Worm (Caenorhabditis elegans) whole organism, L4 larva: ENCODE results near the gene swp-1.

Experiments used
- F44E2.7 ChIP-seq: fragments of 200-800 bp; sonication (Bioruptor generic); IDR thresholded peaks from 2 replicates; pipeline ENCODE4 v2.1.2; 2022; ENCODE audit warnings: missing genetic modification characterization, missing compliant biosample characterization
- T20F7.1 ChIP-seq: fragments of 200-800 bp; sonication (Bioruptor generic); optimal IDR thresholded peaks from 2 replicates; lab custom pipeline; 2018; ENCODE audit warnings: mild to moderate bottlenecking, missing genetic modification characterization, missing compliant biosample characterization
- Y48G9A.11 ChIP-seq: fragments of 200-800 bp; sonication (Bioruptor generic); IDR thresholded peaks from 2 replicates; pipeline ENCODE4 v1.3.6; 2022; ENCODE audit warnings: missing genetic modification reagents, missing genetic modification characterization, missing compliant biosample characterization
- ZK337.2 ChIP-seq: fragments of 200-800 bp; sonication (Bioruptor generic); IDR thresholded peaks from 2 replicates; pipeline ENCODE4 v1.3.6; 2022; ENCODE audit warnings: missing genetic modification reagents, missing genetic modification characterization, missing compliant biosample characterization
- aha-1 ChIP-seq: fragments of 150-350 bp; peaks from one replicate; lab custom pipeline; 2014; ENCODE audit warnings: missing biosample characterization, missing genetic modification characterization
- ama-1 ChIP-seq: fragments of 150-350 bp; optimal IDR thresholded peaks from 2 replicates; lab custom pipeline; 2014; ENCODE audit warnings: inconsistent platforms, mixed read lengths
- ceh-28 ChIP-seq: fragments of 150-350 bp; optimal IDR thresholded peaks from 2 replicates; lab custom pipeline; 2014; ENCODE audit warnings: missing biosample characterization, missing genetic modification reagents, missing genetic modification characterization
- ces-1 ChIP-seq: fragments of 150-350 bp; sonication (generic microtip); optimal IDR thresholded peaks from 4 replicates; lab custom pipeline; 2014; ENCODE audit warnings: missing biosample characterization, missing genetic modification reagents, missing genetic modification characterization
- daf-16 ChIP-seq, 3 experiments: sonication (generic microtip); optimal IDR thresholded peaks; 2 replicates each; lab custom pipeline; 2016 to 2017; ENCODE audit warnings: missing genetic modification characterization in 3 of 3, missing genetic modification reagents in 3 of 3, mild to moderate bottlenecking in 2 of 3, missing compliant biosample characterization in 2 of 3, missing biosample characterization in 1 of 3, moderate library complexity in 1 of 3
- daf-19 ChIP-seq: fragments of 200-800 bp; sonication (Bioruptor generic); conservative IDR thresholded peaks from 2 replicates; pipeline ENCODE4 v1.3.6; 2022; ENCODE audit warnings: missing genetic modification characterization, missing compliant biosample characterization
- daf-8 ChIP-seq: fragments of 200-800 bp; sonication (Bioruptor generic); IDR thresholded peaks from 2 replicates; pipeline ENCODE4 v1.3.6; 2022; ENCODE audit warnings: missing genetic modification characterization, missing compliant biosample characterization
- dmd-8 ChIP-seq: fragments of 200-800 bp; sonication (Bioruptor generic); IDR thresholded peaks from 2 replicates; pipeline ENCODE4 v1.3.6; 2022; ENCODE audit warnings: missing genetic modification characterization, missing compliant biosample characterization
- dpl-1 ChIP-seq: fragments of 150-350 bp; optimal IDR thresholded peaks from 2 replicates; lab custom pipeline; 2014; ENCODE audit warnings: missing biosample characterization, missing genetic modification reagents, missing genetic modification characterization
- hif-1 ChIP-seq, 2 experiments: sonication (generic microtip); optimal IDR thresholded peaks; 2 replicates each; lab custom pipeline; 2016 to 2017; ENCODE audit warnings: missing compliant biosample characterization in 2 of 2, missing genetic modification characterization in 2 of 2, missing genetic modification reagents in 2 of 2, missing genotype in 2 of 2, mild to moderate bottlenecking in 1 of 2
- hlh-11 ChIP-seq: fragments of 200-800 bp; sonication (Bioruptor generic); optimal IDR thresholded peaks from 2 replicates; lab custom pipeline; 2018; ENCODE audit warnings: mild to moderate bottlenecking, missing genetic modification characterization, missing compliant biosample characterization
- hlh-30 ChIP-seq: sonication (generic microtip); optimal IDR thresholded peaks from 2 replicates; lab custom pipeline; 2017; ENCODE audit warnings: antibody characterized with exemption, mild to moderate bottlenecking, missing genetic modification characterization, missing compliant biosample characterization; ENCODE audit not compliant: insufficient read depth
- hmg-1.1 ChIP-seq: fragments of 200-800 bp; sonication (Bioruptor generic); IDR thresholded peaks from 2 replicates; pipeline ENCODE4 v1.3.6; 2022; ENCODE audit warnings: missing genetic modification reagents, missing genetic modification characterization, missing compliant biosample characterization
- lin-1 ChIP-seq: fragments of 200-800 bp; sonication (Bioruptor generic); IDR thresholded peaks from 2 replicates; pipeline ENCODE4 v1.3.6; 2022; ENCODE audit warnings: missing genetic modification reagents, missing genetic modification characterization, missing compliant biosample characterization
- lin-15B ChIP-seq: fragments of 150-350 bp; sonication (generic microtip); optimal IDR thresholded peaks from 3 replicates; lab custom pipeline; 2014; ENCODE audit warnings: missing biosample characterization, missing genetic modification characterization
- lin-29 ChIP-seq: fragments of 200-800 bp; sonication (Bioruptor generic); IDR thresholded peaks from 2 replicates; pipeline ENCODE4 v1.3.6; 2022; ENCODE audit warnings: missing genetic modification reagents, missing genetic modification characterization, missing compliant biosample characterization
- lin-38 ChIP-seq: fragments of 200-800 bp; sonication (Bioruptor generic); IDR thresholded peaks from 2 replicates; pipeline ENCODE4 v1.3.6; 2022; ENCODE audit warnings: missing genetic modification reagents, missing genetic modification characterization, missing compliant biosample characterization
- lin-39 ChIP-seq: fragments of 150-350 bp; optimal IDR thresholded peaks from 2 replicates; lab custom pipeline; 2014; ENCODE audit warnings: missing biosample characterization, missing genetic modification reagents, missing genetic modification characterization
- madf-5 ChIP-seq, 2 experiments: fragments of 200-800 bp; sonication (Bioruptor generic); IDR thresholded peaks; 2 replicates each; pipeline ENCODE4 v1.3.6; 2022; ENCODE audit warnings: missing compliant biosample characterization in 2 of 2, missing genetic modification characterization in 2 of 2
- madf-9 ChIP-seq: fragments of 200-800 bp; sonication (Bioruptor generic); conservative IDR thresholded peaks from 2 replicates; pipeline ENCODE4 v1.3.6; 2022; ENCODE audit warnings: missing genetic modification reagents, missing genetic modification characterization, missing compliant biosample characterization
- mes-2 ChIP-seq: sonication (generic microtip); optimal IDR thresholded peaks from 2 replicates; lab custom pipeline; 2016; ENCODE audit warnings: missing genotype, mild to moderate bottlenecking, missing genetic modification characterization, missing compliant biosample characterization; ENCODE audit not compliant: poor library complexity, severe bottlenecking
- mxl-2 ChIP-seq: fragments of 200-800 bp; sonication (Bioruptor generic); conservative IDR thresholded peaks from 2 replicates; pipeline ENCODE4 v1.3.6; 2022; ENCODE audit warnings: missing genetic modification reagents, missing genetic modification characterization, missing compliant biosample characterization
- nhr-11 ChIP-seq: fragments of 150-350 bp; optimal IDR thresholded peaks from 2 replicates; lab custom pipeline; 2014; ENCODE audit warnings: missing biosample characterization, missing genetic modification characterization
- nhr-237 ChIP-seq: sonication (generic microtip); optimal IDR thresholded peaks from 2 replicates; lab custom pipeline; 2017; ENCODE audit warnings: missing biosample characterization, missing genetic modification characterization
- nhr-42 ChIP-seq: fragments of 200-800 bp; sonication (Bioruptor generic); IDR thresholded peaks from 2 replicates; pipeline ENCODE4 v1.3.6; 2022; ENCODE audit warnings: missing genetic modification characterization, missing compliant biosample characterization
- nhr-6 ChIP-seq: fragments of 150-350 bp; optimal IDR thresholded peaks from 2 replicates; lab custom pipeline; 2014; ENCODE audit warnings: missing biosample characterization, missing genetic modification characterization
- nhr-77 ChIP-seq: fragments of 150-350 bp; optimal IDR thresholded peaks from 2 replicates; lab custom pipeline; 2014; ENCODE audit warnings: missing biosample characterization, missing genetic modification characterization
- php-3 ChIP-seq: fragments of 200-800 bp; sonication (Bioruptor generic); IDR thresholded peaks from 2 replicates; pipeline ENCODE4 v1.3.6; 2022; ENCODE audit warnings: missing genetic modification reagents, missing genetic modification characterization, missing compliant biosample characterization
- pqm-1 ChIP-seq: sonication (generic microtip); optimal IDR thresholded peaks from 2 replicates; lab custom pipeline; 2017; ENCODE audit warnings: missing biosample characterization, missing genetic modification characterization
- rbr-2 ChIP-seq: sonication (generic microtip); optimal IDR thresholded peaks from 2 replicates; lab custom pipeline; 2016; ENCODE audit warnings: missing genotype, missing genetic modification characterization, missing compliant biosample characterization
- skn-1 ChIP-seq: fragments of 150-350 bp; optimal IDR thresholded peaks from 2 replicates; lab custom pipeline; 2014; ENCODE audit warnings: missing biosample characterization, missing genetic modification characterization
- spr-1 ChIP-seq: sonication (generic microtip); optimal IDR thresholded peaks from 2 replicates; lab custom pipeline; 2016; ENCODE audit warnings: mild to moderate bottlenecking, missing genetic modification characterization, missing compliant biosample characterization
- spr-3 ChIP-seq: fragments of 200-800 bp; sonication (Bioruptor generic); optimal IDR thresholded peaks from 2 replicates; lab custom pipeline; 2018; ENCODE audit warnings: mild to moderate bottlenecking, missing genetic modification characterization, missing compliant biosample characterization
- tag-97 ChIP-seq: fragments of 200-800 bp; sonication (Bioruptor generic); IDR thresholded peaks from 2 replicates; pipeline ENCODE4 v1.3.6; 2022; ENCODE audit warnings: missing genetic modification characterization, missing compliant biosample characterization
- unc-62 ChIP-seq, 3 experiments: fragments of 150-350 bp in 1 of 3; sonication (generic microtip); optimal IDR thresholded peaks in 2 of 3; peaks in 1 of 3; 1 replicate in 1 of 3; 2 replicates in 2 of 3; lab custom pipeline; 2014 to 2017; ENCODE audit warnings: missing biosample characterization in 3 of 3, missing genetic modification characterization in 3 of 3, missing genetic modification reagents in 3 of 3, missing genotype in 1 of 3
- vab-7 ChIP-seq: fragments of 200-800 bp; sonication (Bioruptor generic); IDR thresholded peaks from 2 replicates; pipeline ENCODE4 v1.3.6; 2022; ENCODE audit warnings: missing genetic modification reagents, missing genetic modification characterization, missing compliant biosample characterization
- zfp-2 ChIP-seq: sonication (generic microtip); optimal IDR thresholded peaks from 2 replicates; lab custom pipeline; 2016; ENCODE audit warnings: mild to moderate bottlenecking, missing genetic modification characterization, missing compliant biosample characterization
- zfp-3 ChIP-seq: fragments of 200-800 bp; sonication (Bioruptor generic); conservative IDR thresholded peaks from 2 replicates; pipeline ENCODE4 v1.3.6; 2022; ENCODE audit warnings: missing genetic modification reagents, missing genetic modification characterization, missing compliant biosample characterization
- zip-11 ChIP-seq: fragments of 200-800 bp; sonication (Bioruptor generic); IDR thresholded peaks from 2 replicates; pipeline ENCODE4 v1.3.6; 2022; ENCODE audit warnings: missing genetic modification characterization, missing compliant biosample characterization
- ztf-11 ChIP-seq: fragments of 150-350 bp; optimal IDR thresholded peaks from 2 replicates; lab custom pipeline; 2014; ENCODE audit warnings: missing biosample characterization, missing genetic modification characterization
- ztf-7 ChIP-seq: fragments of 150-350 bp; optimal IDR thresholded peaks from 2 replicates; lab custom pipeline; 2014; ENCODE audit warnings: missing biosample characterization, missing genetic modification characterization

Gene swp-1

ce11 chrIII:5693736-5694135, 11.6 kb downstream of the swp-1 start, which contains the start of gene B0336.13:
B0336.13 (plus strand) TSS chrIII:5694036.
- TF ChIP-seq nhr-237, result no peak
- TF ChIP-seq madf-5 (GFP tag; IDR thresholded peaks at IDR 0.05; lab: Robert Waterston, UW), result no peak
- no peak for TF ChIP-seq zfp-2 (tag; lab: Kevin White, UChicago)

DNA sequence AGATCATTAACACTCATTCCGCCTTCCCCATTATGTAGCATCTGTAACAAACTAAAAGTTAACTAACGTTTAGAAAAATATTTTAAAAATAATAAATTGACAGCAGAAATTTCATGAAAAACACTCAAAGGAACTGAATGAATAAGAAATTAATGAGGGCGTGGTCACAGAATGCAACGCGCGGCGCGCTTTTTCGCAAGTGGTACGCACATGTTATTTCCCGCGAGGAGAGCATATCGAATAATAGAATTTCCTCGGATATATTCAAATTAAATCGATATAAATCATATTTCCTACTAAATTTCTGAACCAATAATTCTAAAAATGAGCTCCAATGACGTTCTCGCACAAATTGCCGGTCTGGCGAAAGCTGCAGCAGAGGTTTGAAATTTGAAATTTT, 12.6 kb downstream of the swp-1 start, which contains the start of the genes abi-1 and arle-14:
Gene abi-1 (minus strand): TSS at position 51 of the 400 bp plus-strand sequence.
Gene arle-14 (plus strand): TSS at position 217 of the 400 bp plus-strand sequence.
- TF ChIP-seq lin-15B, result no peak
- peak; percentile 9 for TF ChIP-seq dpl-1 (GFP tag; lab: Kevin White, UChicago)
- 0 out of 2 replicates have a peak, but pooled peaks have one; percentile 25 for TF ChIP-seq lin-38 (GFP tag; lab: Robert Waterston, UW)
- peak; percentile 17 for TF ChIP-seq hlh-30 (tag; lab: Kevin White, UChicago)
- peak; percentile 71 for TF ChIP-seq mes-2
- no peak for TF ChIP-seq ZK337.2 (GFP tag; lab: Robert Waterston, UW)
- TF ChIP-seq madf-9 (GFP tag; lab: Robert Waterston, UW), result no peak
- TF ChIP-seq dmd-8 (GFP tag; lab: Robert Waterston, UW), result no peak
- TF ChIP-seq madf-5 (GFP tag; IDR thresholded peaks at IDR 0.05; lab: Robert Waterston, UW), result no peak
- no peak for TF ChIP-seq hlh-11
- peak; percentile 12 for TF ChIP-seq nhr-6
- peak; percentile 13 for TF ChIP-seq rbr-2 (tag; lab: Kevin White, UChicago)
- no peak for TF ChIP-seq daf-16 (GFP tag; optimal IDR thresholded peaks at IDR 0.05; lab: Kevin White, UChicago)
- peak; percentile 12 for TF ChIP-seq daf-16 (tag; optimal IDR thresholded peaks at IDR 0.05; lab: Kevin White, UChicago)
- TF ChIP-seq, all 104 proteins: peak for 7

DNA sequence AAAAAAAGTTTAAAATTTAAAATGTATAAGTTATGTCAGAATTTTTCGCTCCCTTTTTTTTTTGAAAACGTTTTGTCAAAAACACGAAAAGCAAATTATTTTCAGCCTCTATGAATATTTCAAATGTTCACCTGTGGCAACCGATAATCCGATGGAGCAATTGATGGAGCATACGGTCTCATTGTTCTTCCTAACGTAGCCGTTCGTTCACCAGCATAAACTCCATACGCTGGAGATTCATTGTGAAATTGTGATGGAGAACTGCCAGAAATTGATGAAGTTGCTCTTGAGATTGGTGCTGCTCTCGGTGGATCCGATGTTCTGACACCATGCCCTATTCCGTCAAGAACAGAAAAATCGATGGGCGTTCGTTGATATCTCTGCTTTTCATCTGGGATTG, 13.5 kb downstream of the swp-1 start:
- TF ChIP-seq vab-7 (GFP tag; lab: Robert Waterston, UW), result no peak
- peak in 1 of 2 experiments; percentile 92 for TF ChIP-seq unc-62 (GFP tag; optimal IDR thresholded peaks at IDR 0.05 in 1 of 2; lab: Kevin White, UChicago)
- no peak for TF ChIP-seq unc-62 (tag; optimal IDR thresholded peaks at IDR 0.05; lab: Kevin White, UChicago)
- TF ChIP-seq F44E2.7 (GFP tag; lab: Robert Waterston, UW), result 0 out of 2 replicates have a peak, but pooled peaks have one; percentile 21

ce11 chrIII:5688246-5688645, 17.1 kb downstream of the swp-1 start:
- no peak for TF ChIP-seq mxl-2 (GFP tag; lab: Robert Waterston, UW)
- TF ChIP-seq daf-19 (GFP tag; lab: Robert Waterston, UW), result no peak
- TF ChIP-seq pqm-1, result no peak
- no peak for TF ChIP-seq ama-1 (lab: Kevin White, UChicago)
- no peak for TF ChIP-seq spr-1 (tag; lab: Kevin White, UChicago)
- no peak for TF ChIP-seq nhr-11 (tag; lab: Kevin White, UChicago)
- TF ChIP-seq aha-1 (tag; lab: Kevin White, UChicago), result peak; percentile 4
- no peak for TF ChIP-seq dmd-8 (GFP tag; lab: Robert Waterston, UW)
- no peak for TF ChIP-seq tag-97
- no peak for TF ChIP-seq lin-1 (GFP tag; lab: Robert Waterston, UW)
- no peak for TF ChIP-seq ces-1 (GFP tag; lab: Kevin White, UChicago)
- no peak for TF ChIP-seq lin-29
- no peak; the same call in 1 of the 2 replicates for TF ChIP-seq lin-38 (GFP tag; lab: Robert Waterston, UW)
- TF ChIP-seq ztf-7 (tag; lab: Kevin White, UChicago), result no peak
- TF ChIP-seq hif-1 (tag; optimal IDR thresholded peaks at IDR 0.05; lab: Kevin White, UChicago), result no peak
- no peak for TF ChIP-seq ceh-28
- no peak for TF ChIP-seq T20F7.1 (GFP tag; lab: Kevin White, UChicago)
- TF ChIP-seq php-3 (GFP tag; lab: Robert Waterston, UW), result no peak
- TF ChIP-seq zip-11 (GFP tag; lab: Robert Waterston, UW), result no peak
- peak; percentile 60; the same call in 1 of the 2 replicates for TF ChIP-seq hmg-1.1 (GFP tag; lab: Robert Waterston, UW)
- no peak for TF ChIP-seq nhr-42 (GFP tag; lab: Robert Waterston, UW)
- no peak for TF ChIP-seq nhr-77
- no peak for TF ChIP-seq ztf-11 (tag; lab: Kevin White, UChicago)
- TF ChIP-seq nhr-6, result no peak
- TF ChIP-seq daf-8, result no peak
- no peak for TF ChIP-seq skn-1
- no peak for TF ChIP-seq zfp-3 (GFP tag; lab: Robert Waterston, UW)
- no peak for TF ChIP-seq madf-9 (GFP tag; lab: Robert Waterston, UW)
- no peak for TF ChIP-seq unc-62 (GFP tag; optimal IDR thresholded peaks at IDR 0.05 in 1 of 2; lab: Kevin White, UChicago)
- TF ChIP-seq unc-62 (tag; optimal IDR thresholded peaks at IDR 0.05; lab: Kevin White, UChicago), result no peak
- no peak for TF ChIP-seq lin-39 (tag; lab: Kevin White, UChicago)
- TF ChIP-seq Y48G9A.11 (GFP tag; lab: Robert Waterston, UW), result no peak
- no peak for TF ChIP-seq spr-3
